Worm (Caenorhabditis elegans) whole organism, L2 larva: ENCODE data around the gene K08F4.5.

Experiments used
- ama-1 ChIP-seq: fragments of 150-350 bp; optimal IDR thresholded peaks from 2 replicates; lab custom pipeline; 2018; ENCODE audit warnings: inconsistent platforms
- crh-2 ChIP-seq: sonication (generic microtip); optimal IDR thresholded peaks from 2 replicates; lab custom pipeline; 2017; ENCODE audit warnings: missing biosample characterization, missing genetic modification characterization
- dmd-4 ChIP-seq: sonication (generic microtip); optimal IDR thresholded peaks from 2 replicates; lab custom pipeline; 2017; ENCODE audit warnings: missing biosample characterization, missing genetic modification characterization
- nhr-237 ChIP-seq: fragments of 150-350 bp; optimal IDR thresholded peaks from 2 replicates; lab custom pipeline; 2014; ENCODE audit warnings: missing biosample characterization, missing genetic modification characterization
- nhr-25 ChIP-seq: fragments of 150-350 bp; sonication (generic microtip); optimal IDR thresholded peaks from 3 replicates; lab custom pipeline; 2014; ENCODE audit warnings: missing biosample characterization, missing genetic modification characterization
- unc-39 ChIP-seq: fragments of 150-350 bp; optimal IDR thresholded peaks from 2 replicates; lab custom pipeline; 2014; ENCODE audit warnings: missing biosample characterization, missing genetic modification characterization

DNA sequence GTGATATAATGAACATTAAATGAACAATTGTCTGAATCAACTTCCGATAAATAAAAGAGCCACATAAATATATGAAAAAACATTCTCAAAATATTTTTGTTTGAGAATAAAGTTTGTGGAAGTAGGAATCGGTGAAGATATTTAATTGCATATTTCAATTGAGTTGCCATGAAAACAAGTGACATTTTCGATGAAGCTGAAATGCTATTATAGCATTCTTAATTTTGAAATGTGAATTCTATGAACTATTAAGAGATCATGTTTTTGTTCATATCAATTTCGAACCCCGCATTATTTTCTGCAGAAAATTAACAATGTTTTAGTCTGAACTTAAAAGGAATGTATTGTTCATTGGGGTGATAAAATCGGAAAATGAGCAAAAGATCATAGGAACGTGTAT, 13.5 kb downstream of the K08F4.5 start, which contains the start of gene irld-21:
- no peak for TF ChIP-seq nhr-237 (tag; lab: Kevin White, UChicago)
- TF ChIP-seq ama-1 (lab: Kevin White, UChicago) = no peak
- no peak for TF ChIP-seq unc-39 (tag; lab: Kevin White, UChicago)
- no peak for TF ChIP-seq dmd-4 (tag; lab: Kevin White, UChicago)
- TF ChIP-seq crh-2 (tag; lab: Kevin White, UChicago) = no peak
- TF ChIP-seq nhr-25 = no peak
